Worm (Caenorhabditis elegans) whole organism, L2 larva: ENCODE results near the gene lmp-2.

ENCODE experiments used
- C34F6.9 ChIP-seq: fragments of 150-350 bp; optimal IDR thresholded peaks from 2 replicates; lab custom pipeline; 2014; ENCODE audit warnings: missing biosample characterization, missing genetic modification characterization
- F13H6.1 ChIP-seq: sonication (generic microtip); optimal IDR thresholded peaks from 2 replicates; lab custom pipeline; 2016; ENCODE audit warnings: missing genetic modification characterization, missing compliant biosample characterization
- Y55F3AM.14 ChIP-seq: fragments of 200-800 bp; sonication (Bioruptor generic); optimal IDR thresholded peaks from 2 replicates; lab custom pipeline; 2018; ENCODE audit warnings: mild to moderate bottlenecking, missing genetic modification characterization, missing compliant biosample characterization
- ZK546.5 ChIP-seq: sonication (generic microtip); optimal IDR thresholded peaks from 2 replicates; lab custom pipeline; 2017; ENCODE audit warnings: missing biosample characterization, missing genetic modification characterization
- alr-1 ChIP-seq: fragments of 150-350 bp; optimal IDR thresholded peaks from 2 replicates; lab custom pipeline; 2014; ENCODE audit warnings: missing biosample characterization, missing genetic modification characterization
- ama-1 ChIP-seq: fragments of 150-350 bp; optimal IDR thresholded peaks from 2 replicates; lab custom pipeline; 2018; ENCODE audit warnings: inconsistent platforms
- ceh-16 ChIP-seq: fragments of 150-350 bp; optimal IDR thresholded peaks from 2 replicates; lab custom pipeline; 2014; ENCODE audit warnings: missing biosample characterization, missing genetic modification characterization
- crh-2 ChIP-seq: sonication (generic microtip); optimal IDR thresholded peaks from 2 replicates; lab custom pipeline; 2017; ENCODE audit warnings: missing biosample characterization, missing genetic modification characterization
- egl-27 ChIP-seq: sonication (generic microtip); optimal IDR thresholded peaks from 3 replicates; lab custom pipeline; 2017; ENCODE audit warnings: missing biosample characterization, missing genetic modification reagents, missing genetic modification characterization
- elt-1 ChIP-seq: fragments of 150-350 bp; optimal IDR thresholded peaks from 2 replicates; lab custom pipeline; 2014; ENCODE audit warnings: missing biosample characterization, missing genetic modification characterization
- elt-3 ChIP-seq: sonication (generic microtip); optimal IDR thresholded peaks from 2 replicates; lab custom pipeline; 2017; ENCODE audit warnings: missing biosample characterization, missing genetic modification characterization
- fos-1 ChIP-seq: fragments of 150-350 bp; optimal IDR thresholded peaks from 2 replicates; lab custom pipeline; 2014; ENCODE audit warnings: missing biosample characterization, missing genetic modification characterization
- gmeb-1 ChIP-seq: fragments of 150-350 bp; optimal IDR thresholded peaks from 2 replicates; lab custom pipeline; 2014; ENCODE audit warnings: missing biosample characterization, missing genetic modification characterization
- lin-11 ChIP-seq: fragments of 150-350 bp; sonication (generic microtip); optimal IDR thresholded peaks from 2 replicates; lab custom pipeline; 2014; ENCODE audit warnings: missing biosample characterization, missing genetic modification characterization, inconsistent platforms, mixed read lengths
- lin-13 ChIP-seq: fragments of 150-350 bp; optimal IDR thresholded peaks from 2 replicates; lab custom pipeline; 2014; ENCODE audit warnings: missing biosample characterization, missing genetic modification reagents, missing genetic modification characterization
- lin-39 ChIP-seq: fragments of 150-350 bp; optimal IDR thresholded peaks from 2 replicates; lab custom pipeline; 2014; ENCODE audit warnings: missing biosample characterization, missing genetic modification reagents, missing genetic modification characterization
- lsy-2 ChIP-seq, 2 experiments: fragments of 150-350 bp in 1 of 2; sonication (generic microtip) in 1 of 2; optimal IDR thresholded peaks; 2 replicates each; lab custom pipeline; 2014 to 2017; ENCODE audit warnings: missing biosample characterization in 2 of 2, missing genetic modification characterization in 2 of 2
- mab-5 ChIP-seq: fragments of 150-350 bp; optimal IDR thresholded peaks from 2 replicates; lab custom pipeline; 2014; ENCODE audit warnings: missing biosample characterization, missing genetic modification characterization
- mbf-1 ChIP-seq: sonication (generic microtip); optimal IDR thresholded peaks from 2 replicates; lab custom pipeline; 2017; ENCODE audit warnings: missing biosample characterization, missing genetic modification characterization
- mdl-1 ChIP-seq, 2 experiments: fragments of 150-350 bp in 1 of 2; sonication (generic microtip) in 1 of 2; optimal IDR thresholded peaks; 2 replicates each; lab custom pipeline; 2017; ENCODE audit warnings: missing biosample characterization in 2 of 2, missing genetic modification characterization in 2 of 2
- nhr-11 ChIP-seq: fragments of 150-350 bp; optimal IDR thresholded peaks from 2 replicates; lab custom pipeline; 2014; ENCODE audit warnings: missing biosample characterization, missing genetic modification characterization
- nhr-12 ChIP-seq: fragments of 150-350 bp; optimal IDR thresholded peaks from 2 replicates; lab custom pipeline; 2014; ENCODE audit warnings: missing biosample characterization, missing genetic modification characterization
- nhr-129 ChIP-seq: fragments of 150-350 bp; optimal IDR thresholded peaks from 2 replicates; lab custom pipeline; 2014; ENCODE audit warnings: missing biosample characterization, missing genetic modification characterization
- nhr-237 ChIP-seq: fragments of 150-350 bp; optimal IDR thresholded peaks from 2 replicates; lab custom pipeline; 2014; ENCODE audit warnings: missing biosample characterization, missing genetic modification characterization
- sem-4 ChIP-seq: fragments of 150-350 bp; optimal IDR thresholded peaks from 2 replicates; lab custom pipeline; 2014; ENCODE audit warnings: missing biosample characterization, missing genetic modification reagents, missing genetic modification characterization
- skn-1 ChIP-seq: sonication (generic microtip); optimal IDR thresholded peaks from 2 replicates; lab custom pipeline; 2017; ENCODE audit warnings: missing biosample characterization, missing genetic modification characterization
- sma-3 ChIP-seq: sonication (generic microtip); optimal IDR thresholded peaks from 2 replicates; lab custom pipeline; 2016; ENCODE audit warnings: missing genetic modification reagents, missing genetic modification characterization, missing compliant biosample characterization
- sma-9 ChIP-seq, 2 experiments: fragments of 150-350 bp in 1 of 2; sonication (generic microtip) in 1 of 2; optimal IDR thresholded peaks; 2 replicates each; lab custom pipeline; 2014 to 2016; ENCODE audit warnings: missing genetic modification characterization in 2 of 2, mild to moderate bottlenecking in 1 of 2, missing biosample characterization in 1 of 2, missing compliant biosample characterization in 1 of 2, missing genetic modification reagents in 1 of 2, moderate library complexity in 1 of 2
- unc-39 ChIP-seq: fragments of 150-350 bp; optimal IDR thresholded peaks from 2 replicates; lab custom pipeline; 2014; ENCODE audit warnings: missing biosample characterization, missing genetic modification characterization
- unc-55 ChIP-seq: fragments of 150-350 bp; sonication (generic microtip); optimal IDR thresholded peaks from 3 replicates; lab custom pipeline; 2014; ENCODE audit warnings: missing biosample characterization, missing genetic modification reagents, missing genetic modification characterization
- unc-62 ChIP-seq: fragments of 150-350 bp; optimal IDR thresholded peaks from 2 replicates; lab custom pipeline; 2014; ENCODE audit warnings: missing biosample characterization, missing genetic modification reagents, missing genetic modification characterization
- zag-1 ChIP-seq: fragments of 150-350 bp; optimal IDR thresholded peaks from 2 replicates; lab custom pipeline; 2014; ENCODE audit warnings: missing biosample characterization, missing genetic modification characterization
- ztf-1 ChIP-seq: fragments of 200-800 bp; sonication (Bioruptor generic); conservative IDR thresholded peaks from 2 replicates; pipeline ENCODE4 v1.3.6; 2022; ENCODE audit warnings: missing genetic modification characterization, missing compliant biosample characterization
- ztf-11 ChIP-seq: sonication (generic microtip); optimal IDR thresholded peaks from 2 replicates; lab custom pipeline; 2017; ENCODE audit warnings: missing biosample characterization, missing genetic modification characterization

lmp-2 gene

ce11 chrX:1111603-1112002 lies 13.8 kb upstream of the lmp-2 start, which contains the start of gene C05D9.3:
TSS of gene C05D9.3 (plus strand) at chrX:1111903.
- TF ChIP-seq ztf-11: no peak
- TF ChIP-seq crh-2 (tag; lab: Kevin White, UChicago): no peak
- no peak for TF ChIP-seq nhr-12 (tag; lab: Kevin White, UChicago)
- TF ChIP-seq elt-3 (tag; lab: Kevin White, UChicago): no peak
- no peak for TF ChIP-seq zag-1 (tag; lab: Kevin White, UChicago)
- TF ChIP-seq gmeb-1: no peak
- TF ChIP-seq unc-39: no peak
- TF ChIP-seq alr-1 (tag; lab: Kevin White, UChicago): no peak
- TF ChIP-seq mbf-1: no peak
- no peak for TF ChIP-seq ZK546.5 (tag; lab: Kevin White, UChicago)
- TF ChIP-seq nhr-237 (tag; lab: Kevin White, UChicago): no peak
- no peak for TF ChIP-seq egl-27 (tag; lab: Kevin White, UChicago)
- TF ChIP-seq, all 48 proteins: peak for 0

- no peak for TF ChIP-seq nhr-12 (tag; lab: Kevin White, UChicago)
- TF ChIP-seq elt-1 (tag; lab: Kevin White, UChicago): no peak
- TF ChIP-seq F13H6.1 (tag; lab: Kevin White, UChicago): no peak
- TF ChIP-seq crh-2 (tag; lab: Kevin White, UChicago): no peak
- TF ChIP-seq ceh-16: no peak
- TF ChIP-seq skn-1: no peak
- TF ChIP-seq ztf-1: no peak
- no peak for TF ChIP-seq Y55F3AM.14 (GFP tag; lab: Kevin White, UChicago)
- no peak for TF ChIP-seq nhr-11
- no peak for TF ChIP-seq mab-5 (tag; lab: Kevin White, UChicago)
- no peak for TF ChIP-seq nhr-237 (tag; lab: Kevin White, UChicago)
- no peak for TF ChIP-seq ztf-11
- no peak for TF ChIP-seq C34F6.9 (tag; lab: Kevin White, UChicago)
- no peak for TF ChIP-seq ama-1 (lab: Kevin White, UChicago)
- no peak for TF ChIP-seq egl-27 (tag; lab: Kevin White, UChicago)
- TF ChIP-seq elt-3 (tag; lab: Kevin White, UChicago): no peak
- no peak for TF ChIP-seq sem-4
- TF ChIP-seq lin-39 (tag; lab: Kevin White, UChicago): no peak
- no peak for TF ChIP-seq zag-1 (tag; lab: Kevin White, UChicago)
Observed at ce11 chrX:1115207-1115606, 10.2 kb upstream of the lmp-2 start.

ce11 chrX:1117252-1117651 lies 8.2 kb upstream of the lmp-2 start:
- TF ChIP-seq sma-9 (GFP tag; optimal IDR thresholded peaks at IDR 0.05; lab: Kevin White, UChicago) (peak; percentile 2), sma-9 (tag; optimal IDR thresholded peaks at IDR 0.05; lab: Kevin White, UChicago) (no peak), sma-3 (GFP tag; lab: Kevin White, UChicago) (no peak), fos-1 (tag; lab: Kevin White, UChicago) (peak; percentile 37), crh-2 (tag; lab: Kevin White, UChicago) (peak; percentile 32)

- no peak for TF ChIP-seq crh-2 (tag; lab: Kevin White, UChicago)
- TF ChIP-seq unc-39: no peak
Observed at ce11 chrX:1119305-1119704, 6.1 kb upstream of the lmp-2 start, which contains the start of gene C05D9.7. TSS of gene C05D9.7 (minus strand) at chrX:1119405.

ce11 chrX:1120326-1120725 lies 5.1 kb upstream of the lmp-2 start:
- TF ChIP-seq unc-62 (GFP tag; lab: Kevin White, UChicago) (no peak), F13H6.1 (tag; lab: Kevin White, UChicago) (peak; percentile 78), nhr-129 (tag; lab: Kevin White, UChicago) (peak; percentile 42), ztf-1 (no peak), zag-1 (tag; lab: Kevin White, UChicago) (peak; percentile 49), unc-55 (GFP tag; lab: Kevin White, UChicago) (peak; percentile 24), lsy-2 (tag; optimal IDR thresholded peaks at IDR 0.05; lab: Kevin White, UChicago) (peak in 1 of 2 experiments; percentile 49), elt-3 (tag; lab: Kevin White, UChicago) (no peak), mdl-1 (tag; optimal IDR thresholded peaks at IDR 0.05; lab: Kevin White, UChicago) (no peak), lin-11 (tag; lab: Kevin White, UChicago) (no peak), ztf-11 (no peak), crh-2 (tag; lab: Kevin White, UChicago) (no peak), ceh-16 (no peak), sma-3 (GFP tag; lab: Kevin White, UChicago) (no peak), lin-13 (GFP tag; lab: Kevin White, UChicago) (peak; percentile 8), C34F6.9 (tag; lab: Kevin White, UChicago) (no peak), mab-5 (tag; lab: Kevin White, UChicago) (peak; percentile 62), sem-4 (peak; percentile 66), sma-9 (GFP tag; optimal IDR thresholded peaks at IDR 0.05; lab: Kevin White, UChicago) (peak; percentile 15), sma-9 (tag; optimal IDR thresholded peaks at IDR 0.05; lab: Kevin White, UChicago) (no peak)
- TF ChIP-seq, all 48 proteins: peak for 9
